Fruit fly (Drosophila melanogaster) whole organism, adult: ENCODE measurements around the gene CG10097.

Experiments
- CG11617 ChIP-seq: fragments of 200-800 bp; sonication (Bioruptor generic); optimal IDR thresholded peaks from 2 replicates; lab custom pipeline; 2017; ENCODE audit warnings: mild to moderate bottlenecking, missing biosample characterization, missing genetic modification reagents, missing genetic modification characterization
- CG12768 ChIP-seq: fragments of 200-800 bp; sonication (Bioruptor generic); optimal IDR thresholded peaks from 2 replicates; lab custom pipeline; 2017; ENCODE audit warnings: missing biosample characterization, missing genetic modification characterization, mild to moderate bottlenecking, moderate library complexity, missing genetic modification reagents
- CG14711 ChIP-seq: fragments of 200-800 bp; sonication (Bioruptor generic); optimal IDR thresholded peaks from 2 replicates; lab custom pipeline; 2018; ENCODE audit warnings: missing biosample characterization, mild to moderate bottlenecking, missing genetic modification characterization, moderate library complexity
- CG1620 ChIP-seq: fragments of 200-800 bp; sonication (Bioruptor generic); optimal IDR thresholded peaks from 2 replicates; lab custom pipeline; 2016; ENCODE audit warnings: missing biosample characterization, missing genetic modification characterization
- CG7045 ChIP-seq: fragments of 200-800 bp; sonication (Bioruptor generic); optimal IDR thresholded peaks from 2 replicates; lab custom pipeline; 2017; ENCODE audit warnings: missing biosample characterization, mild to moderate bottlenecking, missing genetic modification characterization
- Crg-1 ChIP-seq: fragments of 200-800 bp; sonication (Bioruptor generic); optimal IDR thresholded peaks from 2 replicates; lab custom pipeline; 2016; ENCODE audit warnings: missing biosample characterization, missing genetic modification characterization
- Hr96 ChIP-seq: fragments of 200-800 bp; sonication (Bioruptor generic); optimal IDR thresholded peaks from 2 replicates; lab custom pipeline; 2016; ENCODE audit warnings: missing biosample characterization, missing genetic modification characterization
- bab1 ChIP-seq: fragments of 200-800 bp; sonication (Bioruptor generic); optimal IDR thresholded peaks from 3 replicates; lab custom pipeline; 2019; ENCODE audit warnings: missing biosample characterization, mild to moderate bottlenecking, missing genetic modification characterization, moderate library complexity
- cic ChIP-seq: fragments of 200-800 bp; sonication (Bioruptor generic); optimal IDR thresholded peaks from 2 replicates; lab custom pipeline; 2017; ENCODE audit warnings: missing biosample characterization, mild to moderate bottlenecking, missing genetic modification characterization, moderate library complexity
- cnc ChIP-seq, 2 experiments: fragments of >200 bp; optimal IDR thresholded peaks; 2 replicates each; lab custom pipeline; 2017
- kay ChIP-seq: fragments of 200-800 bp; sonication (Bioruptor generic); peaks from one replicate; lab custom pipeline; 2016; ENCODE audit warnings: missing biosample characterization, missing genetic modification characterization, borderline replicate concordance
- pad ChIP-seq: fragments of 200-800 bp; sonication (Bioruptor generic); optimal IDR thresholded peaks from 3 replicates; lab custom pipeline; 2017; ENCODE audit warnings: missing biosample characterization, missing genetic modification characterization, mild to moderate bottlenecking, moderate library complexity, missing genetic modification reagents
- toe ChIP-seq: fragments of 200-800 bp; sonication (Bioruptor generic); optimal IDR thresholded peaks from 2 replicates; lab custom pipeline; 2016; ENCODE audit warnings: missing biosample characterization, missing genetic modification characterization

dm6 chr3R:12363544-12363943 lies 32.2 kb downstream of the CG10097 start:
- no peak for TF ChIP-seq kay (GFP tag; lab: Kevin White, UChicago)
- no peak for TF ChIP-seq CG12768
- no peak for TF ChIP-seq toe (GFP tag; lab: Kevin White, UChicago)
- TF ChIP-seq CG1620, result no peak
- no peak for TF ChIP-seq pad
- no peak for TF ChIP-seq Crg-1 (GFP tag; lab: Kevin White, UChicago)
- no peak for TF ChIP-seq CG14711 (tag; lab: Kevin White, UChicago)
- no peak for TF ChIP-seq cic (GFP tag; lab: Kevin White, UChicago)
- no peak for TF ChIP-seq cnc (optimal IDR thresholded peaks at IDR 0.05; lab: Kevin White, UChicago)
- TF ChIP-seq CG7045 (GFP tag; lab: Kevin White, UChicago), result no peak
- TF ChIP-seq CG11617 (GFP tag; lab: Kevin White, UChicago), result no peak
- TF ChIP-seq Hr96 (GFP tag; lab: Kevin White, UChicago), result no peak
- peak; percentile 16 for TF ChIP-seq bab1 (GFP tag; lab: Kevin White, UChicago)
